Worm (Caenorhabditis elegans) whole organism, young adult: ENCODE measurements around the gene F25A2.1.

Experiments
- B0019.2 ChIP-seq: fragments of 200-800 bp; sonication (Bioruptor generic); conservative IDR thresholded peaks from 2 replicates; pipeline ENCODE4 v1.3.6; 2022; ENCODE audit warnings: missing genetic modification reagents, missing genetic modification characterization, missing compliant biosample characterization
- B0261.1 ChIP-seq: sonication (generic microtip); optimal IDR thresholded peaks from 2 replicates; lab custom pipeline; 2016; ENCODE audit warnings: mild to moderate bottlenecking, missing genetic modification characterization, moderate library complexity, missing compliant biosample characterization
- F10E7.11 ChIP-seq: sonication (generic microtip); optimal IDR thresholded peaks from 2 replicates; lab custom pipeline; 2017; ENCODE audit warnings: mild to moderate bottlenecking, missing genetic modification characterization, moderate library complexity, missing compliant biosample characterization
- F49E8.2 ChIP-seq: sonication (generic microtip); optimal IDR thresholded peaks from 3 replicates; lab custom pipeline; 2017; ENCODE audit warnings: missing genetic modification characterization, mild to moderate bottlenecking, missing compliant biosample characterization, antibody characterized with exemption, moderate library complexity; ENCODE audit not compliant: insufficient read depth
- F52B5.7 ChIP-seq: sonication (generic microtip); optimal IDR thresholded peaks from 2 replicates; lab custom pipeline; 2016; ENCODE audit warnings: mild to moderate bottlenecking, missing genetic modification characterization, missing compliant biosample characterization
- T26A5.8 ChIP-seq: sonication (generic microtip); optimal IDR thresholded peaks from 2 replicates; lab custom pipeline; 2016; ENCODE audit warnings: missing genetic modification characterization, missing compliant biosample characterization
- Y53F4B.3 ChIP-seq: fragments of 200-800 bp; sonication (Bioruptor generic); IDR thresholded peaks from 2 replicates; pipeline ENCODE4 v1.3.6; 2022; ENCODE audit warnings: missing genetic modification reagents, missing genetic modification characterization, missing compliant biosample characterization
- Y56A3A.18 ChIP-seq: fragments of 200-800 bp; sonication (Bioruptor generic); IDR thresholded peaks from 2 replicates; pipeline ENCODE4 v1.3.6; 2022; ENCODE audit warnings: missing genetic modification reagents, missing genetic modification characterization, missing compliant biosample characterization
- Y79H2A.3 ChIP-seq: fragments of 200-800 bp; sonication (Bioruptor generic); conservative IDR thresholded peaks from 2 replicates; pipeline ENCODE4 v1.3.6; 2022; ENCODE audit warnings: missing genetic modification reagents, missing genetic modification characterization, missing compliant biosample characterization
- aptf-3 ChIP-seq: fragments of 200-800 bp; sonication (Bioruptor generic); IDR thresholded peaks from 2 replicates; pipeline ENCODE4 v1.3.6; 2022; ENCODE audit warnings: missing genetic modification characterization, missing compliant biosample characterization
- attf-3 ChIP-seq: fragments of 200-800 bp; sonication (Bioruptor generic); conservative IDR thresholded peaks from 2 replicates; pipeline ENCODE4 v1.3.6; 2022; ENCODE audit warnings: missing genetic modification reagents, missing genetic modification characterization, missing compliant biosample characterization
- bed-1 ChIP-seq: fragments of 200-800 bp; sonication (Bioruptor generic); IDR thresholded peaks from 2 replicates; pipeline ENCODE4 v1.3.6; 2022; ENCODE audit warnings: missing genetic modification reagents, missing genetic modification characterization, missing compliant biosample characterization
- cebp-1 ChIP-seq, 2 experiments: fragments of 200-800 bp in 1 of 2; sonication (Bioruptor generic) in 1 of 2; sonication (generic microtip) in 1 of 2; IDR thresholded peaks in 1 of 2; optimal IDR thresholded peaks in 1 of 2; 2 replicates each; pipeline versions ENCODE4 v1.3.6 to Lab custom; 2017 to 2022; ENCODE audit warnings: missing compliant biosample characterization in 2 of 2, missing genetic modification characterization in 2 of 2, mild to moderate bottlenecking in 1 of 2, missing genetic modification reagents in 1 of 2, moderate library complexity in 1 of 2
- ceh-100 ChIP-seq: fragments of 200-800 bp; sonication (Bioruptor generic); IDR thresholded peaks from 2 replicates; pipeline ENCODE4 v1.3.6; 2022; ENCODE audit warnings: missing genetic modification reagents, missing genetic modification characterization, missing compliant biosample characterization
- ceh-40 ChIP-seq: fragments of 200-800 bp; sonication (Bioruptor generic); IDR thresholded peaks from 2 replicates; pipeline ENCODE4 v1.3.6; 2022; ENCODE audit warnings: missing genetic modification characterization, missing compliant biosample characterization
- ceh-58 ChIP-seq: fragments of 200-800 bp; sonication (Bioruptor generic); IDR thresholded peaks from 2 replicates; pipeline ENCODE4 v1.3.6; 2022; ENCODE audit warnings: missing genetic modification characterization, missing compliant biosample characterization
- efl-1 ChIP-seq: fragments of 150-350 bp; optimal IDR thresholded peaks from 2 replicates; lab custom pipeline; 2014; ENCODE audit warnings: missing biosample characterization, missing genetic modification reagents, missing genetic modification characterization
- egl-44 ChIP-seq: fragments of 200-800 bp; sonication (Bioruptor generic); IDR thresholded peaks from 2 replicates; pipeline ENCODE4 v1.3.6; 2022; ENCODE audit warnings: missing genetic modification reagents, missing genetic modification characterization, missing compliant biosample characterization
- egrh-3 ChIP-seq: fragments of 200-800 bp; sonication (Bioruptor generic); IDR thresholded peaks from 2 replicates; pipeline ENCODE4 v1.3.6; 2022; ENCODE audit warnings: missing genetic modification reagents, missing genetic modification characterization, missing compliant biosample characterization
- ekl-4 ChIP-seq: fragments of 200-800 bp; sonication (Bioruptor generic); IDR thresholded peaks from 2 replicates; pipeline ENCODE4 v1.3.6; 2022; ENCODE audit warnings: missing genetic modification reagents, missing genetic modification characterization, missing compliant biosample characterization
- ets-4 ChIP-seq: fragments of 200-800 bp; sonication (Bioruptor generic); optimal IDR thresholded peaks from 2 replicates; lab custom pipeline; 2018; ENCODE audit warnings: mild to moderate bottlenecking, missing genetic modification characterization, missing compliant biosample characterization
- fkh-3 ChIP-seq: sonication (generic microtip); optimal IDR thresholded peaks from 2 replicates; lab custom pipeline; 2016; ENCODE audit warnings: mild to moderate bottlenecking, missing genetic modification characterization, missing compliant biosample characterization
- lin-35 ChIP-seq, 3 experiments: fragments of 150-350 bp in 2 of 3; sonication (generic microtip) in 1 of 3; optimal IDR thresholded peaks; 2 replicates each; lab custom pipeline; 2014 to 2018; ENCODE audit warnings: missing biosample characterization in 3 of 3, missing genetic modification characterization in 3 of 3, missing genetic modification reagents in 3 of 3
- lin-40 ChIP-seq: sonication (generic microtip); optimal IDR thresholded peaks from 2 replicates; lab custom pipeline; 2016; ENCODE audit warnings: missing genetic modification characterization, mild to moderate bottlenecking, missing compliant biosample characterization, missing genotype, missing genetic modification reagents
- lsl-1 ChIP-seq: fragments of 200-800 bp; sonication (Bioruptor generic); optimal IDR thresholded peaks from 2 replicates; lab custom pipeline; 2018; ENCODE audit warnings: mild to moderate bottlenecking, missing genetic modification characterization, moderate library complexity, missing compliant biosample characterization
- lsy-27 ChIP-seq: sonication (generic microtip); optimal IDR thresholded peaks from 2 replicates; lab custom pipeline; 2017; ENCODE audit warnings: missing genetic modification characterization, mild to moderate bottlenecking, missing compliant biosample characterization, antibody characterized with exemption, missing genotype, borderline replicate concordance; ENCODE audit not compliant: insufficient read depth
- madf-3 ChIP-seq: fragments of 200-800 bp; sonication (Bioruptor generic); IDR thresholded peaks from 2 replicates; pipeline ENCODE4 v1.3.6; 2022; ENCODE audit warnings: missing genetic modification reagents, missing genetic modification characterization, missing compliant biosample characterization
- mcd-1 ChIP-seq: fragments of 200-800 bp; sonication (Bioruptor generic); IDR thresholded peaks from 2 replicates; pipeline ENCODE4 v1.3.6; 2022; ENCODE audit warnings: missing genetic modification reagents, missing genetic modification characterization, missing compliant biosample characterization
- mel-28 ChIP-seq: sonication (generic microtip); optimal IDR thresholded peaks from 2 replicates; lab custom pipeline; 2016; ENCODE audit warnings: borderline replicate concordance, mild to moderate bottlenecking, missing genetic modification characterization, missing compliant biosample characterization
- nhr-27 ChIP-seq: fragments of 200-800 bp; sonication (Bioruptor generic); optimal IDR thresholded peaks from 2 replicates; lab custom pipeline; 2018; ENCODE audit warnings: mild to moderate bottlenecking, missing genetic modification characterization, moderate library complexity, missing compliant biosample characterization
- nhr-80 ChIP-seq: sonication (generic microtip); optimal IDR thresholded peaks from 2 replicates; lab custom pipeline; 2016; ENCODE audit warnings: missing genetic modification characterization, missing compliant biosample characterization
- pha-4 ChIP-seq: fragments of 150-350 bp; sonication (generic microtip); optimal IDR thresholded peaks from 2 replicates; lab custom pipeline; 2014; ENCODE audit warnings: missing biosample characterization, missing genetic modification reagents, missing genetic modification characterization
- rpc-1 ChIP-seq, 2 experiments: fragments of 150-350 bp in 1 of 2; sonication (generic microtip) in 1 of 2; optimal IDR thresholded peaks; 2 replicates each; lab custom pipeline; 2014 to 2018; ENCODE audit warnings: missing biosample characterization in 1 of 2, missing genetic modification characterization in 1 of 2, missing genetic modification reagents in 1 of 2, missing genotype in 1 of 2
- sea-2 ChIP-seq: fragments of 200-800 bp; sonication (Bioruptor generic); IDR thresholded peaks from 2 replicates; pipeline ENCODE4 v1.3.6; 2022; ENCODE audit warnings: missing genetic modification characterization, missing compliant biosample characterization
- tbp1 ChIP-seq: fragments of 200-800 bp; sonication (Bioruptor generic); optimal IDR thresholded peaks from 2 replicates; lab custom pipeline; 2018; ENCODE audit warnings: mild to moderate bottlenecking, missing genetic modification characterization, missing compliant biosample characterization
- unc-130 ChIP-seq: sonication (generic microtip); optimal IDR thresholded peaks from 2 replicates; lab custom pipeline; 2016; ENCODE audit warnings: missing genetic modification reagents, missing genetic modification characterization, missing compliant biosample characterization
- unc-62 ChIP-seq: fragments of 150-350 bp; optimal IDR thresholded peaks from 2 replicates; lab custom pipeline; 2014; ENCODE audit warnings: missing biosample characterization, missing genetic modification reagents, missing genetic modification characterization
- zfh-2 ChIP-seq: fragments of 200-800 bp; sonication (Bioruptor generic); conservative IDR thresholded peaks from 2 replicates; pipeline ENCODE4 v1.3.6; 2022; ENCODE audit warnings: missing genetic modification reagents, missing genetic modification characterization, missing compliant biosample characterization

The F25A2.1 gene

DNA sequence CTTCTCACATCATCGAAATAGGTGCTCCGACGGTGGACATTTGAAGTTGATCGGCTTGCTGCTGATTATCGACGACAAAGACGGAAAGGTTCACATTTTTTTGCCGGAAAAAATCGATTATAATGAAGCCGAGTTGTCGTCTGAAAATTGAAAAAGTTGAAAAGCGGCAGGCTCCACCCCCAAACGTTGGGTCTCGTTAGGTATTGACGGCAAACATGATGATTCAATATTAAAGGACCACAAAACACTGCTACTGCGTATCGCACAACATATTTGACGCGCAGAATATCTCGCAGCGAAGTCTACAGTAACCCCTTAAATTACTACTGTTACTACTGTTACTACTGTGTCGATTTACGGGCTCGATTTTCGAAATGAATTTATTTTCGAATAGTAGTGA lies 21.1 kb upstream of the F25A2.1 start (continued):
- TF ChIP-seq pha-4 (tag; lab: Kevin White, UChicago) (no peak), lin-35 (GFP tag; optimal IDR thresholded peaks at IDR 0.05; lab: Kevin White, UChicago) (no peak), B0261.1 (no peak), aptf-3 (GFP tag; lab: Robert Waterston, UW) (no peak), B0019.2 (GFP tag; lab: Robert Waterston, UW) (no peak), ekl-4 (GFP tag; lab: Robert Waterston, UW) (no peak; the same call in 1 of the 2 replicates), lsl-1 (GFP tag; lab: Kevin White, UChicago) (peak; percentile 36), rpc-1 (optimal IDR thresholded peaks at IDR 0.05; lab: Kevin White, UChicago) (no peak), rpc-1 (tag; optimal IDR thresholded peaks at IDR 0.05; lab: Kevin White, UChicago) (no peak), tbp1 (GFP tag; lab: Kevin White, UChicago) (no peak), unc-130 (GFP tag; lab: Kevin White, UChicago) (no peak), Y79H2A.3 (GFP tag; lab: Robert Waterston, UW) (no peak), egl-44 (GFP tag; lab: Robert Waterston, UW) (no peak), attf-3 (GFP tag; lab: Robert Waterston, UW) (0 out of 2 replicates have a peak, but pooled peaks have one; percentile 17), cebp-1 (GFP tag; IDR thresholded peaks at IDR 0.05; lab: Robert Waterston, UW) (peak; percentile 31), cebp-1 (tag; optimal IDR thresholded peaks at IDR 0.05; lab: Kevin White, UChicago) (peak; percentile 61), bed-1 (GFP tag; lab: Robert Waterston, UW) (no peak), F49E8.2 (tag; lab: Kevin White, UChicago) (no peak), zfh-2 (GFP tag; lab: Robert Waterston, UW) (no peak), mcd-1 (GFP tag; lab: Robert Waterston, UW) (0 out of 2 replicates have a peak, but pooled peaks have one; percentile 22), T26A5.8 (no peak), ceh-100 (no peak), efl-1 (GFP tag; lab: Kevin White, UChicago) (no peak), madf-3 (GFP tag; lab: Robert Waterston, UW) (no peak), ceh-58 (no peak), egrh-3 (GFP tag; lab: Robert Waterston, UW) (no peak), F52B5.7 (tag; lab: Kevin White, UChicago) (peak; percentile 87), lin-40 (tag; lab: Kevin White, UChicago) (peak; percentile 15), fkh-3 (tag; lab: Kevin White, UChicago) (no peak), unc-62 (GFP tag; lab: Kevin White, UChicago) (no peak), nhr-80 (tag; lab: Kevin White, UChicago) (no peak), Y56A3A.18 (no peak), lsy-27 (tag; lab: Kevin White, UChicago) (no peak), ets-4 (GFP tag; lab: Kevin White, UChicago) (no peak), nhr-27 (tag; lab: Kevin White, UChicago) (peak; percentile 45), mel-28 (tag; lab: Kevin White, UChicago) (peak; percentile 56), ceh-40 (GFP tag; lab: Robert Waterston, UW) (0 out of 2 replicates have a peak, but pooled peaks have one; percentile 39), Y53F4B.3 (GFP tag; lab: Robert Waterston, UW) (0 out of 2 replicates have a peak, but pooled peaks have one; percentile 8)
- TF ChIP-seq, all 124 proteins: peak for 39

DNA sequence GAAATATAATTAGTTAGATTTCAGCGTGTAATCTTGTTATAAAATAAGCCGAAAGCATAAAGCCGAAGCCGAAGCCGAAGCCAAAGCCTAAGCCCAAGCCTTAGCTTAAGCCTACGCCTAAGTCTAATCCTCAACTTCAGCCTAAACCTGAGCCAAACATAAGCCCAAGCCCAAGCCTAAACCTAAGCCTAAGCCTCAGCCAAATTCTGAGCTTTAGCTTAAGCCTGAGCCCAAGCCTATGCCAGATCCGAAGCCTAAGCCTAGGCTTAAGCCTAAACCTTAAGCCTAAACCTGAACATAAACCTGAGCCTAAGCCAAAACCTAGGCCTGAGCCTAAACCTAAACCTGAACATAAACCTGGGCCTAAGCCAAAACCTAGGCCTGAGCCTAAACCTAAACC lies 18.7 kb upstream of the F25A2.1 start:
- no peak for TF ChIP-seq sea-2 (GFP tag; lab: Robert Waterston, UW)
- TF ChIP-seq F10E7.11 (tag; lab: Kevin White, UChicago): no peak
- TF ChIP-seq F49E8.2 (tag; lab: Kevin White, UChicago): no peak
